Worm (Caenorhabditis elegans): ENCODE measurements around the gene C50E3.6.

C50E3.6 gene

ce11 chrV:7575563-7575962 is 14.8 kb downstream of the C50E3.6 start, which contains the start of the genes snu-66 and ints-9 (continued):
- 0 out of 2 replicates have a peak, but pooled peaks have one; percentile 16 for TF ChIP-seq dox-1 (GFP tag; IDR thresholded peaks at IDR 0.05)

- TF ChIP-seq F22D6.2 (tag; optimal IDR thresholded peaks at IDR 0.05) (no peak), Y79H2A.3 (GFP tag; conservative IDR thresholded peaks at IDR 0.05) (no peak), sdz-38 (tag; optimal IDR thresholded peaks at IDR 0.05) (no peak), let-526 (GFP tag; IDR thresholded peaks at IDR 0.05) (no peak), unc-62 (GFP tag; optimal IDR thresholded peaks at IDR 0.05) (no peak), ceh-27 (GFP tag; optimal IDR thresholded peaks at IDR 0.05) (no peak), K12H6.12 (tag; optimal IDR thresholded peaks at IDR 0.05) (no peak), F37B4.10 (GFP tag; IDR thresholded peaks at IDR 0.05) (no peak), die-1 (tag; optimal IDR thresholded peaks at IDR 0.05) (no peak), hmg-20 (GFP tag; IDR thresholded peaks at IDR 0.05) (no peak), F23B12.7 (tag; optimal IDR thresholded peaks at IDR 0.05; ENCODE audit: insufficient read depth) (no peak), atf-7 (tag; optimal IDR thresholded peaks at IDR 0.05) (no peak)
Measured at ce11 chrV:7570955-7571354, 19.4 kb downstream of the C50E3.6 start, which contains the start of gene F19F10.14. TSS of gene F19F10.14 (minus strand) at chrV:7571055.

ce11 chrV:7570290-7570689 is 20.1 kb downstream of the C50E3.6 start, which contains the start of gene clec-212:
TSS of gene clec-212 (minus strand) at chrV:7570390.
- TF ChIP-seq T07F8.4 (tag; optimal IDR thresholded peaks at IDR 0.05) (no peak), aptf-3 (GFP tag; IDR thresholded peaks at IDR 0.05) (no peak), attf-5 (GFP tag; optimal IDR thresholded peaks at IDR 0.05) (no peak), Y79H2A.3 (GFP tag; conservative IDR thresholded peaks at IDR 0.05) (no peak), hlh-12 (tag; optimal IDR thresholded peaks at IDR 0.05) (no peak), xnd-1 (tag; optimal IDR thresholded peaks at IDR 0.05) (no peak), Y53G8AR.9 (GFP tag; conservative IDR thresholded peaks at IDR 0.05) (no peak), snpc-4 (GFP tag; optimal IDR thresholded peaks at IDR 0.05) (no peak), snpc-4 (tag; optimal IDR thresholded peaks at IDR 0.05) (no peak)

ce11 chrV:7562947-7563346 is 27.4 kb downstream of the C50E3.6 start, which contains the start of gene F19F10.1:
TSS of gene F19F10.1 (plus strand) at chrV:7563247.
- TF ChIP-seq pbrm-1 (GFP tag; IDR thresholded peaks at IDR 0.05) = no peak
- TF ChIP-seq C17E4.6 (GFP tag; IDR thresholded peaks at IDR 0.05) = no peak
- TF ChIP-seq ceh-40 (GFP tag; IDR thresholded peaks at IDR 0.05) = no peak
- TF ChIP-seq B0336.3 (GFP tag; IDR thresholded peaks at IDR 0.05) = no peak
- TF ChIP-seq nfya-2 (GFP tag; IDR thresholded peaks at IDR 0.05) = no peak
- TF ChIP-seq ets-4 (GFP tag; optimal IDR thresholded peaks at IDR 0.05) = no peak
- no peak for TF ChIP-seq tbx-9 (tag; optimal IDR thresholded peaks at IDR 0.05; ENCODE audit: borderline replicate concordance)
- no peak for TF ChIP-seq mxl-1 (tag; optimal IDR thresholded peaks at IDR 0.05)
- no peak for TF ChIP-seq hlh-26 (GFP tag; conservative IDR thresholded peaks at IDR 0.05)

- TF ChIP-seq T26A5.8 (tag; optimal IDR thresholded peaks at IDR 0.05) (no peak), madf-3 (GFP tag; IDR thresholded peaks at IDR 0.05) (no peak), B0336.3 (GFP tag; IDR thresholded peaks at IDR 0.05) (no peak)
Measured at ce11 chrV:7558693-7559092, 31.7 kb downstream of the C50E3.6 start, which contains the start of gene ets-7. TSS of gene ets-7 (minus strand) at chrV:7558793.

- TF ChIP-seq madf-8 (GFP tag; conservative IDR thresholded peaks at IDR 0.05) = no peak
- no peak for TF ChIP-seq ztf-22 (GFP tag; optimal IDR thresholded peaks at IDR 0.05)
- TF ChIP-seq let-607 (tag; optimal IDR thresholded peaks at IDR 0.05) = no peak
- no peak for TF ChIP-seq tbp1 (GFP tag; optimal IDR thresholded peaks at IDR 0.05)
- no peak for TF ChIP-seq gei-17 (GFP tag; optimal IDR thresholded peaks at IDR 0.05)
- no peak for TF ChIP-seq attf-6 (GFP tag; IDR thresholded peaks at IDR 0.05)
- TF ChIP-seq dox-1 (GFP tag; IDR thresholded peaks at IDR 0.05) = no peak
Measured at ce11 chrV:7555875-7556274, 34.5 kb downstream of the C50E3.6 start.

Data from whole organism, young adult.